Worm (Caenorhabditis elegans) whole organism, L4 larva: ENCODE measurements around the gene F31D4.5.
A peak's percentile ranks its signal among the peaks of the same experiment; 100 is the strongest.

Source experiments
- D1046.2 ChIP-seq: fragments of 200-800 bp; sonication (Bioruptor generic); IDR thresholded peaks from 2 replicates; pipeline ENCODE4 v1.3.6; 2022; ENCODE audit warnings: missing genetic modification characterization, missing compliant biosample characterization
- F10B5.3 ChIP-seq: sonication (generic microtip); optimal IDR thresholded peaks from 2 replicates; lab custom pipeline; 2016; ENCODE audit warnings: mild to moderate bottlenecking, missing genetic modification characterization, missing compliant biosample characterization
- F26F4.8 ChIP-seq: fragments of 200-800 bp; sonication (Bioruptor generic); conservative IDR thresholded peaks from 2 replicates; pipeline ENCODE4 v1.3.6; 2022; ENCODE audit warnings: missing genetic modification characterization, missing compliant biosample characterization
- F37D6.2 ChIP-seq: sonication (generic microtip); optimal IDR thresholded peaks from 2 replicates; lab custom pipeline; 2016; ENCODE audit warnings: mild to moderate bottlenecking, missing genetic modification characterization, missing compliant biosample characterization
- F49E8.2 ChIP-seq: sonication (generic microtip); optimal IDR thresholded peaks from 2 replicates; lab custom pipeline; 2016; ENCODE audit warnings: missing compliant biosample characterization, mild to moderate bottlenecking, missing genetic modification characterization, borderline replicate concordance
- aha-1 ChIP-seq: fragments of 150-350 bp; peaks from one replicate; lab custom pipeline; 2014; ENCODE audit warnings: missing biosample characterization, missing genetic modification characterization
- ceh-28 ChIP-seq: fragments of 150-350 bp; optimal IDR thresholded peaks from 2 replicates; lab custom pipeline; 2014; ENCODE audit warnings: missing biosample characterization, missing genetic modification reagents, missing genetic modification characterization
- ceh-82 ChIP-seq: sonication (generic microtip); optimal IDR thresholded peaks from 2 replicates; lab custom pipeline; 2017; ENCODE audit warnings: missing biosample characterization, missing genetic modification characterization
- ces-1 ChIP-seq: fragments of 150-350 bp; sonication (generic microtip); optimal IDR thresholded peaks from 4 replicates; lab custom pipeline; 2014; ENCODE audit warnings: missing biosample characterization, missing genetic modification reagents, missing genetic modification characterization
- ctbp-1 ChIP-seq: fragments of 200-800 bp; sonication (Bioruptor generic); IDR thresholded peaks from 2 replicates; pipeline ENCODE4 v1.3.6; 2022; ENCODE audit warnings: missing genetic modification reagents, missing genetic modification characterization, missing compliant biosample characterization
- daf-16 ChIP-seq, 3 experiments: sonication (generic microtip); optimal IDR thresholded peaks; 2 replicates each; lab custom pipeline; 2016 to 2017; ENCODE audit warnings: missing genetic modification characterization in 3 of 3, missing genetic modification reagents in 3 of 3, mild to moderate bottlenecking in 2 of 3, missing compliant biosample characterization in 2 of 3, missing biosample characterization in 1 of 3, moderate library complexity in 1 of 3
- dmd-6 ChIP-seq: fragments of 200-800 bp; sonication (Bioruptor generic); IDR thresholded peaks from 2 replicates; pipeline ENCODE4 v1.3.6; 2022; ENCODE audit warnings: missing genetic modification reagents, missing genetic modification characterization, missing compliant biosample characterization
- dpl-1 ChIP-seq: fragments of 150-350 bp; optimal IDR thresholded peaks from 2 replicates; lab custom pipeline; 2014; ENCODE audit warnings: missing biosample characterization, missing genetic modification reagents, missing genetic modification characterization
- fkh-10 ChIP-seq: fragments of 150-350 bp; optimal IDR thresholded peaks from 2 replicates; lab custom pipeline; 2014; ENCODE audit warnings: missing biosample characterization, missing genetic modification reagents, missing genetic modification characterization
- fos-1 ChIP-seq: fragments of 150-350 bp; optimal IDR thresholded peaks from 2 replicates; lab custom pipeline; 2014; ENCODE audit warnings: missing biosample characterization, missing genetic modification characterization
- hif-1 ChIP-seq, 2 experiments: sonication (generic microtip); optimal IDR thresholded peaks; 2 replicates each; lab custom pipeline; 2016 to 2017; ENCODE audit warnings: missing compliant biosample characterization in 2 of 2, missing genetic modification characterization in 2 of 2, missing genetic modification reagents in 2 of 2, missing genotype in 2 of 2, mild to moderate bottlenecking in 1 of 2
- hlh-30 ChIP-seq: sonication (generic microtip); optimal IDR thresholded peaks from 2 replicates; lab custom pipeline; 2017; ENCODE audit warnings: antibody characterized with exemption, mild to moderate bottlenecking, missing genetic modification characterization, missing compliant biosample characterization; ENCODE audit not compliant: insufficient read depth
- hmg-1.1 ChIP-seq: fragments of 200-800 bp; sonication (Bioruptor generic); IDR thresholded peaks from 2 replicates; pipeline ENCODE4 v1.3.6; 2022; ENCODE audit warnings: missing genetic modification reagents, missing genetic modification characterization, missing compliant biosample characterization
- lin-29 ChIP-seq: fragments of 200-800 bp; sonication (Bioruptor generic); IDR thresholded peaks from 2 replicates; pipeline ENCODE4 v1.3.6; 2022; ENCODE audit warnings: missing genetic modification reagents, missing genetic modification characterization, missing compliant biosample characterization
- lsy-2 ChIP-seq, 2 experiments: fragments of 150-350 bp in 1 of 2; sonication (generic microtip) in 1 of 2; optimal IDR thresholded peaks; 2 replicates each; lab custom pipeline; 2014 to 2017; ENCODE audit warnings: missing biosample characterization in 2 of 2, missing genetic modification characterization in 2 of 2
- mep-1 ChIP-seq: fragments of 150-350 bp; sonication (generic microtip); optimal IDR thresholded peaks from 3 replicates; lab custom pipeline; 2014; ENCODE audit warnings: missing biosample characterization, missing genetic modification characterization
- mxl-3 ChIP-seq: fragments of 200-800 bp; sonication (Bioruptor generic); optimal IDR thresholded peaks from 2 replicates; lab custom pipeline; 2018; ENCODE audit warnings: mild to moderate bottlenecking, missing genetic modification characterization, missing compliant biosample characterization
- nhr-28 ChIP-seq: fragments of 150-350 bp; optimal IDR thresholded peaks from 2 replicates; lab custom pipeline; 2014; ENCODE audit warnings: missing biosample characterization, missing genetic modification characterization
- nhr-48 ChIP-seq: sonication (generic microtip); optimal IDR thresholded peaks from 2 replicates; lab custom pipeline; 2016; ENCODE audit warnings: mild to moderate bottlenecking, missing genetic modification characterization, missing compliant biosample characterization
- nhr-6 ChIP-seq: fragments of 150-350 bp; optimal IDR thresholded peaks from 2 replicates; lab custom pipeline; 2014; ENCODE audit warnings: missing biosample characterization, missing genetic modification characterization
- rbr-2 ChIP-seq: sonication (generic microtip); optimal IDR thresholded peaks from 2 replicates; lab custom pipeline; 2016; ENCODE audit warnings: missing genotype, missing genetic modification characterization, missing compliant biosample characterization
- skn-1 ChIP-seq: fragments of 150-350 bp; optimal IDR thresholded peaks from 2 replicates; lab custom pipeline; 2014; ENCODE audit warnings: missing biosample characterization, missing genetic modification characterization
- snpc-1.2 ChIP-seq: fragments of 200-800 bp; sonication (Bioruptor generic); IDR thresholded peaks from 2 replicates; pipeline ENCODE4 v1.3.6; 2022; ENCODE audit warnings: missing genetic modification reagents, missing genetic modification characterization, missing compliant biosample characterization
- spr-3 ChIP-seq: fragments of 200-800 bp; sonication (Bioruptor generic); optimal IDR thresholded peaks from 2 replicates; lab custom pipeline; 2018; ENCODE audit warnings: mild to moderate bottlenecking, missing genetic modification characterization, missing compliant biosample characterization
- tra-1 ChIP-seq: fragments of 200-800 bp; sonication (Bioruptor generic); IDR thresholded peaks from 2 replicates; pipeline ENCODE4 v1.3.6; 2022; ENCODE audit warnings: missing genetic modification reagents, missing genetic modification characterization, missing compliant biosample characterization
- unc-62 ChIP-seq, 3 experiments: fragments of 150-350 bp in 1 of 3; sonication (generic microtip); optimal IDR thresholded peaks in 2 of 3; peaks in 1 of 3; 1 replicate in 1 of 3; 2 replicates in 2 of 3; lab custom pipeline; 2014 to 2017; ENCODE audit warnings: missing biosample characterization in 3 of 3, missing genetic modification characterization in 3 of 3, missing genetic modification reagents in 3 of 3, missing genotype in 1 of 3

The F31D4.5 gene

DNA sequence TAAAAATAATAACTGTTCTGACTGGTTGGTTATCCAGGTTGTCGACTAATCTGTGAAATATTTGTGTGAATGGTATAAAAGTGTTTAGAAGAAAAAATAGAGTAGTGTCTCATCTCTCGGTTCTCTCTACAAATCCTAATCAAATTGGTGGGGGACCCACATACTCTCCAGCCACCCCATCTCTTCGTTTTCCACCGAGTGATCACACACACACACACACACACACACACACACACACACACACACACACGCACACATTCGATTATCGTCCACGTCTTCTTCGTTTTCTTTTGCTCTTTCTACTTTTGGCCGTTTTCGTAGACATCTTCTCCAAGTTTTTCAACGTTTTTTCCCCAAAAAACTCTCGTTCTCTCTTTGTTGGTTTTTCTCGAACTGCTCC lies 19.3 kb downstream of the F31D4.5 start:
- TF ChIP-seq fkh-10 (GFP tag; lab: Kevin White, UChicago) (peak; percentile 55), skn-1 (tag; lab: Kevin White, UChicago) (no peak), ces-1 (peak; percentile 85), nhr-6 (no peak)

- TF ChIP-seq ceh-28 (tag; lab: Kevin White, UChicago) = no peak
- peak; percentile 70 for TF ChIP-seq aha-1
- peak in 1 of 2 experiments; percentile 62 for TF ChIP-seq unc-62 (GFP tag; optimal IDR thresholded peaks at IDR 0.05 in 1 of 2; lab: Kevin White, UChicago)
- no peak for TF ChIP-seq unc-62 (tag; optimal IDR thresholded peaks at IDR 0.05; lab: Kevin White, UChicago)
These were observed 21.5 kb downstream of the F31D4.5 start for ce11 chrV:20875324-20875723.

DNA sequence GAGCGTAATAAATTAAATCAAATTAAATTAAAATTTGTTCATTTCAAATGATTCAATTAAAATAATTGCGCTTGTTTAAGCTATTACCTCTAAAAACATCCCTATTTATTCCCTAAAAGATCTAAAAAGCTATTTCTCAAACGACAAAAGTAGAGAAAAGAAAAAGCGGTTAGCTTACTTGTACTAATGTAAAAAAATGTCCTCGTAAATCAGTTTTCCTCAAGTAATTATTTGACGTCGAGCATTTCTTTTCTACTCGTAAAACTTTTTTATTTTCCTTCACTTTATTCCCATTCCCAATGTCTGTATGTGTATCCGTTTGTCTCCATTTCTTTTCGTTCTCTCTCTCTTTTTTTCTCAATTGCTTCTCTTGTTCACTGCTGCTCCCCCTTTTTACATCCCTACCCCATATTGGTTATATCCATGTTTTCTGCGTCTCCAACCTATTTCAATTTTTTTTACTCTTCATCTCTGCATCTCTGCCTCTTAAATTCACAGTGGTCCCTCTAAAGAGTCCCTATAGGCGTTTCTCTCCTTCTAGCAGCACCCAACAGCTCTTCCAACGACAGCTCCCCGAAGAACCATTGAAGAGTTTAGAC lies 25.3 kb downstream of the F31D4.5 start, which contains the start of gene unc-80:
unc-80 (plus strand) TSS at position 533 of the 599 bp plus-strand sequence.
- TF ChIP-seq fkh-10 (GFP tag; lab: Kevin White, UChicago) = peak; percentile 87
- TF ChIP-seq unc-62 (GFP tag; optimal IDR thresholded peaks at IDR 0.05 in 1 of 2; lab: Kevin White, UChicago) = peak in 1 of 2 experiments; percentile 89
- no peak for TF ChIP-seq unc-62 (tag; optimal IDR thresholded peaks at IDR 0.05; lab: Kevin White, UChicago)
- TF ChIP-seq hmg-1.1 (GFP tag; lab: Robert Waterston, UW) = peak; percentile 66
- TF ChIP-seq tra-1 (GFP tag; lab: Robert Waterston, UW) = no peak
- TF ChIP-seq mxl-3 (GFP tag; lab: Kevin White, UChicago) = no peak
- no peak for TF ChIP-seq spr-3 (GFP tag; lab: Kevin White, UChicago)
- peak; percentile 38; the same call in 1 of the 2 replicates for TF ChIP-seq ctbp-1 (GFP tag; lab: Robert Waterston, UW)
- peak; percentile 8 for TF ChIP-seq hlh-30 (tag; lab: Kevin White, UChicago)
- TF ChIP-seq rbr-2 (tag; lab: Kevin White, UChicago) = peak; percentile 62
- TF ChIP-seq lsy-2 (tag; optimal IDR thresholded peaks at IDR 0.05; lab: Kevin White, UChicago) = peak in 1 of 2 experiments; percentile 69
- peak; percentile 2 for TF ChIP-seq dpl-1 (GFP tag; lab: Kevin White, UChicago)
- TF ChIP-seq snpc-1.2 = no peak
- TF ChIP-seq nhr-48 (tag; lab: Kevin White, UChicago) = peak; percentile 5
- TF ChIP-seq lin-29 (GFP tag; lab: Robert Waterston, UW) = no peak
- no peak for TF ChIP-seq F10B5.3 (tag; lab: Kevin White, UChicago)
- TF ChIP-seq ceh-82 (tag; lab: Kevin White, UChicago) = no peak
- no peak for TF ChIP-seq D1046.2
- no peak for TF ChIP-seq skn-1 (tag; lab: Kevin White, UChicago)
- peak; percentile 71 for TF ChIP-seq mep-1 (tag; lab: Kevin White, UChicago)
- TF ChIP-seq dmd-6 (GFP tag; lab: Robert Waterston, UW) = no peak
- no peak for TF ChIP-seq F49E8.2 (tag; lab: Kevin White, UChicago)
- peak; percentile 25 for TF ChIP-seq F37D6.2 (tag; lab: Kevin White, UChicago)
- TF ChIP-seq F26F4.8 = no peak
- no peak for TF ChIP-seq nhr-6
- no peak for TF ChIP-seq hif-1 (tag; optimal IDR thresholded peaks at IDR 0.05; lab: Kevin White, UChicago)
- TF ChIP-seq daf-16 (GFP tag; optimal IDR thresholded peaks at IDR 0.05; lab: Kevin White, UChicago) = no peak
- no peak for TF ChIP-seq daf-16 (tag; optimal IDR thresholded peaks at IDR 0.05; lab: Kevin White, UChicago)

DNA sequence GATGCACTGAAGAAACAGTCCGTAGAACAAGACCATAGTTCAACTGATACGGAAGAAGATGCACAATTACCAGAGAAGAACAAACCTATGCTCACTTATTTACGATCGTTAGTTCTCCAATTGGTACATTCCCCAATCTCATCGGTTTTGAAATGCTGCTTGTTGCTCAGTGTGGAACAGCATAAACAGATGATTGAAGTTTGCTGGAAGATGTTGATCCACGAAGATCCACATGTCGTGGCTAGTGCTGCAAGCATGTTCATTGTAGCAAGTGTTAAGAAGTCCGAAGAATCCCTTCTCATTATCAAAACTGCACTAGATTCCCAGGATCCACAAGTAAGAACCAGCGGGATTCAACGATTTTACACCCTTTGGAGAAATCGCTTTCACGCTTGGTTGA lies 38.0 kb downstream of the F31D4.5 start:
- TF ChIP-seq fos-1 (tag; lab: Kevin White, UChicago) (no peak), unc-62 (GFP tag; optimal IDR thresholded peaks at IDR 0.05 in 1 of 2; lab: Kevin White, UChicago) (peak in 1 of 2 experiments; percentile 94), unc-62 (tag; optimal IDR thresholded peaks at IDR 0.05; lab: Kevin White, UChicago) (no peak), nhr-28 (tag; lab: Kevin White, UChicago) (no peak)
